Worm (Caenorhabditis elegans): ENCODE measurements around the gene nhr-145.

DNA sequence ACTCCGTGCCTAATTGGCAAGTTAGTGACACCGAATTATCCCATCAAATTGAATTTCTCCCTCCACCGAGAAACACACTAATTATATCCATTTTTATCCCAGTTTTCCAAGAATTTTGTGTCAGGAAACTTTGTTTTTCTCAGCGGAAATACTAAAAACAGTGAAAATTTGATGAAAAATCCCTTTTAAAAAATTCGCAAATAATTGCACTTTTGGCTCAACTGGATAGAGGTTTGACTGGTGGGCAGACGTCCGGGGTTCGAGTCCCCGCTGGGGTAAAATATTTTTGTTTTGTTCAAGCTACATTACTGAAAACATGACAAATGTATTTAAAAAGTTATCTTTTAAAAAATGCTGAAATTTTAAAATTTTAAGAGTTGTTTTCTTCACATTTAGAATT is 29.4 kb upstream of the nhr-145 start:
- TF ChIP-seq nhr-11 (tag; optimal IDR thresholded peaks at IDR 0.05) (no peak), ceh-48 (tag; optimal IDR thresholded peaks at IDR 0.05) (no peak), ama-1 (optimal IDR thresholded peaks at IDR 0.05) (no peak), F13H6.1 (tag; optimal IDR thresholded peaks at IDR 0.05) (no peak), ceh-6 (GFP tag; optimal IDR thresholded peaks at IDR 0.05) (no peak), pha-4 (tag; optimal IDR thresholded peaks at IDR 0.05) (no peak)
